Worm (Caenorhabditis elegans) whole organism, dauer: ENCODE data around the gene lon-3.

ENCODE experiments used
- unc-62 ChIP-seq: sonication (generic microtip); optimal IDR thresholded peaks from 2 replicates; lab custom pipeline; 2017; ENCODE audit warnings: missing biosample characterization, missing genetic modification reagents, missing genetic modification characterization

The lon-3 gene

ce11 chrV:12153784-12154183, 44.7 kb downstream of the lon-3 start:
- no peak for TF ChIP-seq unc-62 (GFP tag; lab: Kevin White, UChicago)

ce11 chrV:12152857-12153256, 45.6 kb downstream of the lon-3 start, which contains the start of gene C27A7.8:
Gene C27A7.8, plus strand, starts transcription at chrV:12153157.
- no peak for TF ChIP-seq unc-62 (GFP tag; lab: Kevin White, UChicago)

DNA sequence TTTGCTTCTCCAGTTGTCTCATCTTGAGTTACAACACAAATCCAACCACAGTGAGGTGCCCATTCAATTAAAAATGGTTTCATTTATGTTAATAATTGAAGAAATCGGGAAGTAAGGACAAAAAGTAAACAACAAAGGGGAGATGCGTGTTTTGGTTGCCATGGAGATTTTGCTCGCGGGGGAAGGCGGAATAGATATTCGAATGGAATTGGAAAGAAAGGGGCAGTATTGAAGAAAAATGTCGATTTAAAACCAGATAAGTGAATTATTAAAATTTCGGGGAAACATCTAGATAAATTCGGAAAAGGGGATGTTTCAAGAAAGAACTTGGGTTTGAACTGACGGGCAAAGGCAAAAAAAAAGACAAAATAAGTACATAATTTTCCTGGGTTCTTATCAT, 47.8 kb downstream of the lon-3 start, which contains the start of gene che-11:
Gene che-11, minus strand, starts transcription at position 101 of the 400 bp plus-strand sequence.
- no peak for TF ChIP-seq unc-62 (GFP tag; lab: Kevin White, UChicago)
